Worm (Caenorhabditis elegans): ENCODE results near the gene B0507.7.
"Not testable (repeated sequence)": the region's sequence is repeated elsewhere in the genome, so short reads cannot be mapped to it uniquely, and the experiment has no call there.

B0507.7 gene

ce11 chrV:8727077-8727476 lies 31.4 kb downstream of the B0507.7 start, which contains the start of gene ZC196.9:
Gene ZC196.9 (minus strand): TSS chrV:8727177.
- TF ChIP-seq zag-1 (tag; optimal IDR thresholded peaks at IDR 0.05), result no peak
- TF ChIP-seq ztf-4 (tag; optimal IDR thresholded peaks at IDR 0.05), result no peak
- TF ChIP-seq F13H6.1 (tag; optimal IDR thresholded peaks at IDR 0.05), result no peak
- TF ChIP-seq nhr-11 (tag; optimal IDR thresholded peaks at IDR 0.05), result no peak
- no peak for TF ChIP-seq egl-27 (tag; optimal IDR thresholded peaks at IDR 0.05)
- TF ChIP-seq sma-9 (GFP tag; optimal IDR thresholded peaks at IDR 0.05), result no peak
- TF ChIP-seq sma-9 (tag; optimal IDR thresholded peaks at IDR 0.05), result no peak
- TF ChIP-seq gmeb-1 (tag; optimal IDR thresholded peaks at IDR 0.05), result no peak
- no peak for TF ChIP-seq blmp-1 (tag; optimal IDR thresholded peaks at IDR 0.05; ENCODE audit: insufficient read depth)
- no peak for TF ChIP-seq crh-2 (tag; optimal IDR thresholded peaks at IDR 0.05)
- no peak for TF ChIP-seq elt-3 (tag; optimal IDR thresholded peaks at IDR 0.05)
- TF ChIP-seq nhr-25 (tag; optimal IDR thresholded peaks at IDR 0.05), result no peak
- no peak for TF ChIP-seq elt-1 (tag; optimal IDR thresholded peaks at IDR 0.05)
- no peak for TF ChIP-seq dmd-4 (tag; optimal IDR thresholded peaks at IDR 0.05)
- TF ChIP-seq nhr-77 (tag; optimal IDR thresholded peaks at IDR 0.05), result no peak
- TF ChIP-seq mab-5 (tag; optimal IDR thresholded peaks at IDR 0.05), result no peak
- no peak for TF ChIP-seq lin-11 (tag; optimal IDR thresholded peaks at IDR 0.05)

- not testable (repeated sequence) for TF ChIP-seq blmp-1 (tag; optimal IDR thresholded peaks at IDR 0.05; ENCODE audit: insufficient read depth); crh-2 (tag; optimal IDR thresholded peaks at IDR 0.05); sma-3 (GFP tag; optimal IDR thresholded peaks at IDR 0.05)
Measured at ce11 chrV:8726228-8726627, 32.3 kb downstream of the B0507.7 start, which contains the start of gene droe-8. Gene droe-8 (plus strand): TSS chrV:8726528.

DNA sequence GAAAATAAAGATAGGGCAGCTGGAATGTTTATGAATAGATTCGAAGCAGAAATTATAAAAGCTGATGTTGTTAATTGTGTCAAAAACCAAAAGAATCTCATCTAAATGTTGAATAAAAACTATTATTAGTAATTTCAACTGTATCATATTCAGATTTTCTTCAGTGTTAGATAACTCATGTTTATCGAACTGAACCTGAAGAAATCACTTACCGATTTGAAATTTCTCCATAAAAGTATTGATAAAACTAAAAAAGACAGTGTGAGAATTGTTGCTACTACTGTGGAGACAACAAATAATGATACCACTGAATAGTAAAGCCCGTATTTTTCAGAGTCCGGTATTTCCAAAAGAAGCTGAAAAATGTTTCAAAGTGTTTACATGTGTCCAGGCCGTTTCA lies 36.4 kb downstream of the B0507.7 start, which contains the start of gene ZC196.8:
TSS of gene ZC196.8 (minus strand) at position 101 of the 400 bp plus-strand sequence.
- TF ChIP-seq unc-62 (GFP tag; optimal IDR thresholded peaks at IDR 0.05); ama-1 (optimal IDR thresholded peaks at IDR 0.05); nhr-12 (tag; optimal IDR thresholded peaks at IDR 0.05): not testable (repeated sequence)

ce11 chrV:8718399-8718798 lies 40.1 kb downstream of the B0507.7 start:
- TF ChIP-seq unc-62 (GFP tag; optimal IDR thresholded peaks at IDR 0.05), result no peak
- TF ChIP-seq nhr-23 (tag; optimal IDR thresholded peaks at IDR 0.05), result no peak
- no peak for TF ChIP-seq R02D3.7 (tag; optimal IDR thresholded peaks at IDR 0.05)
- TF ChIP-seq ztf-11 (tag; optimal IDR thresholded peaks at IDR 0.05), result no peak
- no peak for TF ChIP-seq F13H6.1 (tag; optimal IDR thresholded peaks at IDR 0.05)
- no peak for TF ChIP-seq C34F6.9 (tag; optimal IDR thresholded peaks at IDR 0.05)
- no peak for TF ChIP-seq dmd-4 (tag; optimal IDR thresholded peaks at IDR 0.05)
- TF ChIP-seq ama-1 (optimal IDR thresholded peaks at IDR 0.05), result no peak
- TF ChIP-seq lin-39 (tag; optimal IDR thresholded peaks at IDR 0.05), result no peak

DNA sequence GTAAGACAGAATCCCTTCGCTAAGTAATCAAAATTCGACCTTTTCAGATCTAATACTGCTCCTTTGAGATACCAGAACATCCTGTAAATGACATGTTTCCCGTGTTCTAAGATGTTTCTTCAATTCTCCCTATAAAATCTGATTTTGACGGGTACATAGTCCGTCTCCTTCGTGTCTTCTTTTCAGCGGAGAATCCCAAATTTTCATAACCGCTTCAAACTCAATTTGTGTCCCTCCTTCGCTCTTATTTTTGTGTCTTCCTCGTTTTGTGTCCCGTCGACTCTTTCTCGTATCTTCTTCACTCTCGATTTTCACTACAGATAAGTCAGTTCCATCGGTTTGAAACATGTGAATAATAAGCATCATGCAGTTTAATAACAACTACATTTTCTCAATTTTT lies 42.3 kb downstream of the B0507.7 start, which contains the start of gene glr-5:
TSS of gene glr-5 (plus strand) at position 321 of the 400 bp plus-strand sequence.
- TF ChIP-seq nhr-6 (tag; optimal IDR thresholded peaks at IDR 0.05) (no peak), sma-9 (GFP tag; optimal IDR thresholded peaks at IDR 0.05) (peak; percentile 45), sma-9 (tag; optimal IDR thresholded peaks at IDR 0.05) (no peak)

DNA sequence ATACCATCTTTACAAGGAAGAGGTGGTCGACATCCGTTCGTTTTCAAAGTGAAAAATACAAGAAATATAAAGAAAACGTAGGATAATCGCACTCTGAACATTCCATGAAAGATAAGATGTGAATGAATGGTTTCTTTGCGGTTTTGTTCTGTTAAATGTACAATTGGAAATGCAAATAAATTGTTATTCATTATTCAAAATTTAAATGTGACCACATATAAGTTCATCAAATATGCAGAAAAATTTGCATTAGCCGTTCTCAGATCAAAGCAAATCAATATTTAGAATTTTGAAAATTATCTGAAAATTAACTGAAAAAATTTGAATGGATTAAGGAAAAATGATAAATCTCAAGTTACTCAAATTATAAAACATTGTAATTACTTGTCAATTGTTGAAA lies 46.6 kb downstream of the B0507.7 start, which contains the start of gene ZC178.2:
TSS of gene ZC178.2 (minus strand) at position 101 of the 400 bp plus-strand sequence.
- TF ChIP-seq elt-3 (tag; optimal IDR thresholded peaks at IDR 0.05) (no peak), C34F6.9 (tag; optimal IDR thresholded peaks at IDR 0.05) (no peak), gmeb-1 (tag; optimal IDR thresholded peaks at IDR 0.05) (no peak), mab-5 (tag; optimal IDR thresholded peaks at IDR 0.05) (no peak), nhr-129 (tag; optimal IDR thresholded peaks at IDR 0.05) (no peak), lin-13 (GFP tag; optimal IDR thresholded peaks at IDR 0.05) (no peak), elt-1 (tag; optimal IDR thresholded peaks at IDR 0.05) (no peak), peb-1 (tag; optimal IDR thresholded peaks at IDR 0.05) (no peak), sma-3 (GFP tag; optimal IDR thresholded peaks at IDR 0.05) (no peak), Y55F3AM.14 (GFP tag; optimal IDR thresholded peaks at IDR 0.05) (no peak), nhr-11 (tag; optimal IDR thresholded peaks at IDR 0.05) (no peak), F13H6.1 (tag; optimal IDR thresholded peaks at IDR 0.05) (no peak), ceh-82 (tag; optimal IDR thresholded peaks at IDR 0.05) (no peak), ztf-4 (tag; optimal IDR thresholded peaks at IDR 0.05) (no peak), ztf-11 (tag; optimal IDR thresholded peaks at IDR 0.05) (no peak), nhr-6 (tag; optimal IDR thresholded peaks at IDR 0.05) (no peak), unc-39 (tag; optimal IDR thresholded peaks at IDR 0.05) (no peak)

Data from whole organism, L2 larva.